Fruit fly (Drosophila melanogaster) whole organism, embryonic: ENCODE results near the gene CG3301.

Source experiments
- Abd-B ChIP-seq: fragments of 200-800 bp; sonication (Bioruptor generic); optimal IDR thresholded peaks from 2 replicates; lab custom pipeline; 2018; ENCODE audit warnings: missing biosample characterization, mild to moderate bottlenecking, missing genetic modification characterization, moderate library complexity
- Aef1 ChIP-seq: fragments of 200-800 bp; sonication (Bioruptor generic); IDR thresholded peaks from 3 replicates; pipeline ENCODE4 v1.3.6; 2022; ENCODE audit warnings: missing biosample characterization, missing genetic modification characterization
- Blimp-1 ChIP-seq: fragments of 200-800 bp; sonication (Bioruptor generic); optimal IDR thresholded peaks from 3 replicates; lab custom pipeline; 2018; ENCODE audit warnings: missing biosample characterization, missing genetic modification characterization, mild to moderate bottlenecking, moderate library complexity, missing genetic modification reagents
- CG11247 ChIP-seq: fragments of 200-800 bp; sonication (Bioruptor generic); IDR thresholded peaks from 2 replicates; pipeline ENCODE4 v1.3.6; 2022; ENCODE audit warnings: missing biosample characterization, missing genetic modification characterization
- CG12299 ChIP-seq: fragments of 200-800 bp; sonication (Bioruptor generic); optimal IDR thresholded peaks from 2 replicates; lab custom pipeline; 2018; ENCODE audit warnings: missing biosample characterization, mild to moderate bottlenecking, missing genetic modification characterization
- CG1233 ChIP-seq: fragments of 200-800 bp; sonication (Bioruptor generic); optimal IDR thresholded peaks from 4 replicates; lab custom pipeline; 2018; ENCODE audit warnings: missing biosample characterization, mild to moderate bottlenecking, missing genetic modification characterization
- CG13296 ChIP-seq: fragments of 200-800 bp; sonication (Bioruptor generic); optimal IDR thresholded peaks from 3 replicates; lab custom pipeline; 2018; ENCODE audit warnings: missing biosample characterization, mild to moderate bottlenecking, missing genetic modification characterization
- CG15011 ChIP-seq: fragments of 200-800 bp; sonication (Bioruptor generic); optimal IDR thresholded peaks from 3 replicates; lab custom pipeline; 2018; ENCODE audit warnings: missing biosample characterization, mild to moderate bottlenecking, missing genetic modification characterization
- CG17802 ChIP-seq: fragments of 200-800 bp; sonication (Bioruptor generic); optimal IDR thresholded peaks from 2 replicates; lab custom pipeline; 2018; ENCODE audit warnings: missing biosample characterization, mild to moderate bottlenecking, missing genetic modification characterization, moderate library complexity
- CG2712 ChIP-seq: fragments of 200-800 bp; optimal IDR thresholded peaks from 3 replicates; lab custom pipeline; 2019; ENCODE audit warnings: missing biosample characterization, mild to moderate bottlenecking, missing genetic modification characterization, moderate library complexity
- CG31388 ChIP-seq: fragments of 200-800 bp; sonication (Bioruptor generic); optimal IDR thresholded peaks from 2 replicates; lab custom pipeline; 2016; ENCODE audit warnings: missing biosample characterization, missing genetic modification characterization
- CG3163 ChIP-seq: fragments of 200-800 bp; sonication (Bioruptor generic); optimal IDR thresholded peaks from 3 replicates; lab custom pipeline; 2016; ENCODE audit warnings: missing biosample characterization, missing genetic modification characterization
- CG33213 ChIP-seq: fragments of 200-800 bp; sonication (Bioruptor generic); optimal IDR thresholded peaks from 3 replicates; lab custom pipeline; 2016; ENCODE audit warnings: missing biosample characterization, missing genetic modification characterization
- CG4854 ChIP-seq: fragments of 200-800 bp; sonication (Bioruptor generic); optimal IDR thresholded peaks from 2 replicates; lab custom pipeline; 2016; ENCODE audit warnings: missing biosample characterization, missing genetic modification characterization, inconsistent platforms
- CG5953 ChIP-seq: fragments of 200-800 bp; sonication (Bioruptor generic); IDR thresholded peaks from 2 replicates; pipeline ENCODE4 v1.3.6; 2022; ENCODE audit warnings: missing biosample characterization, missing genetic modification characterization
- CG6689 ChIP-seq: fragments of 200-800 bp; sonication (Bioruptor generic); IDR thresholded peaks from 2 replicates; pipeline ENCODE4 v1.3.6; 2022; ENCODE audit warnings: missing biosample characterization, missing genetic modification characterization
- CG6791 ChIP-seq: fragments of 200-800 bp; sonication (Bioruptor generic); IDR thresholded peaks from 3 replicates; pipeline ENCODE4 v1.3.6; 2022; ENCODE audit warnings: missing biosample characterization, missing genetic modification characterization; ENCODE audit not compliant: partially characterized antibody
- CG7987 ChIP-seq: fragments of 200-800 bp; sonication (Bioruptor generic); optimal IDR thresholded peaks from 2 replicates; lab custom pipeline; 2018; ENCODE audit warnings: missing biosample characterization, mild to moderate bottlenecking, missing genetic modification characterization, moderate library complexity
- CG8281 ChIP-seq: fragments of 200-800 bp; sonication (Bioruptor generic); optimal IDR thresholded peaks from 2 replicates; lab custom pipeline; 2018; ENCODE audit warnings: missing biosample characterization, mild to moderate bottlenecking, missing genetic modification characterization, moderate library complexity
- CG8765 ChIP-seq: fragments of 200-800 bp; sonication (Bioruptor generic); IDR thresholded peaks from 2 replicates; pipeline ENCODE4 v1.3.6; 2022; ENCODE audit warnings: missing biosample characterization, missing genetic modification characterization
- CG9727 ChIP-seq: fragments of 200-800 bp; sonication (Bioruptor generic); optimal IDR thresholded peaks from 3 replicates; lab custom pipeline; 2017; ENCODE audit warnings: missing biosample characterization, mild to moderate bottlenecking, missing genetic modification characterization
- Camta ChIP-seq: fragments of 200-800 bp; sonication (Bioruptor generic); optimal IDR thresholded peaks from 2 replicates; lab custom pipeline; 2016; ENCODE audit warnings: missing biosample characterization, missing genetic modification characterization
- Dfd ChIP-seq, 2 experiments: fragments of >200 bp; optimal IDR thresholded peaks; 2 replicates each; lab custom pipeline; 2017; ENCODE audit warnings: missing biosample characterization in 2 of 2, missing genetic modification characterization in 2 of 2
- ERR ChIP-seq: fragments of 200-800 bp; sonication (Bioruptor generic); optimal IDR thresholded peaks from 2 replicates; lab custom pipeline; 2016; ENCODE audit warnings: missing biosample characterization, missing genetic modification characterization
- GATAe ChIP-seq: fragments of 200-800 bp; sonication (Bioruptor generic); conservative IDR thresholded peaks from 2 replicates; pipeline ENCODE4 v1.3.6; 2022; ENCODE audit warnings: missing biosample characterization, missing genetic modification characterization
- HHEX ChIP-seq: fragments of 200-800 bp; sonication (Bioruptor generic); optimal IDR thresholded peaks from 3 replicates; lab custom pipeline; 2017; ENCODE audit warnings: missing biosample characterization, mild to moderate bottlenecking, missing genetic modification characterization, missing genetic modification reagents
- Hr39 ChIP-seq: fragments of >200 bp; optimal IDR thresholded peaks from 2 replicates; lab custom pipeline; 2017
- Nf-YC ChIP-seq: fragments of 200-800 bp; optimal IDR thresholded peaks from 3 replicates; lab custom pipeline; 2019; ENCODE audit warnings: missing biosample characterization, mild to moderate bottlenecking, missing genetic modification characterization, moderate library complexity
- NfI ChIP-seq: fragments of 200-800 bp; sonication (Bioruptor generic); optimal IDR thresholded peaks from 3 replicates; lab custom pipeline; 2018; ENCODE audit warnings: missing biosample characterization, mild to moderate bottlenecking, missing genetic modification characterization, moderate library complexity
- Xrp1 ChIP-seq: fragments of 200-800 bp; sonication (Bioruptor generic); IDR thresholded peaks from 2 replicates; pipeline ENCODE4 v1.3.6; 2022; ENCODE audit warnings: missing biosample characterization, missing genetic modification characterization
- abd-A ChIP-seq: fragments of 200-800 bp; sonication (Bioruptor generic); optimal IDR thresholded peaks from 3 replicates; lab custom pipeline; 2019; ENCODE audit warnings: missing biosample characterization, mild to moderate bottlenecking, missing genetic modification characterization, moderate library complexity
- amos ChIP-seq: fragments of 200-800 bp; sonication (Bioruptor generic); IDR thresholded peaks from 2 replicates; pipeline ENCODE4 v1.3.6; 2022; ENCODE audit warnings: missing biosample characterization, missing genetic modification characterization; ENCODE audit not compliant: partially characterized antibody
- ato ChIP-seq: fragments of 200-800 bp; sonication (Bioruptor generic); IDR thresholded peaks from 2 replicates; pipeline ENCODE4 v1.3.6; 2022; ENCODE audit warnings: missing biosample characterization, missing genetic modification characterization; ENCODE audit not compliant: partially characterized antibody
- da ChIP-seq: fragments of 200-800 bp; sonication (Bioruptor generic); optimal IDR thresholded peaks from 2 replicates; lab custom pipeline; 2016; ENCODE audit warnings: missing biosample characterization, missing genetic modification characterization
- dati ChIP-seq: fragments of 200-800 bp; sonication (Bioruptor generic); IDR thresholded peaks from 2 replicates; pipeline ENCODE4 v1.3.6; 2022; ENCODE audit warnings: missing biosample characterization, missing genetic modification characterization
- dmrt11E ChIP-seq: fragments of 200-800 bp; sonication (Bioruptor generic); optimal IDR thresholded peaks from 3 replicates; lab custom pipeline; 2018; ENCODE audit warnings: missing biosample characterization, mild to moderate bottlenecking, missing genetic modification characterization, moderate library complexity
- ems ChIP-seq: fragments of 200-800 bp; sonication (Bioruptor generic); optimal IDR thresholded peaks from 3 replicates; lab custom pipeline; 2016; ENCODE audit warnings: missing biosample characterization, missing genetic modification characterization
- eve ChIP-seq, 2 experiments: fragments of >200 bp; optimal IDR thresholded peaks; 2 replicates each; lab custom pipeline; 2017; ENCODE audit warnings: missing biosample characterization in 2 of 2, missing genetic modification characterization in 2 of 2
- exex ChIP-seq: fragments of 200-800 bp; sonication (Bioruptor generic); optimal IDR thresholded peaks from 4 replicates; lab custom pipeline; 2018; ENCODE audit warnings: missing biosample characterization, mild to moderate bottlenecking, missing genetic modification characterization, moderate library complexity
- hbn ChIP-seq: fragments of 200-800 bp; sonication (Bioruptor generic); IDR thresholded peaks from 2 replicates; pipeline ENCODE4 v1.3.6; 2022; ENCODE audit warnings: missing biosample characterization, missing genetic modification characterization; ENCODE audit not compliant: partially characterized antibody
- ken ChIP-seq: fragments of 200-800 bp; sonication (Bioruptor generic); IDR thresholded peaks from 3 replicates; pipeline ENCODE4 v1.3.6; 2022; ENCODE audit warnings: missing biosample characterization, missing genetic modification characterization
- knrl ChIP-seq: fragments of 200-800 bp; sonication (Bioruptor generic); IDR thresholded peaks from 3 replicates; pipeline ENCODE4 v1.3.6; 2022; ENCODE audit warnings: missing biosample characterization, missing genetic modification characterization; ENCODE audit not compliant: partially characterized antibody
- lov ChIP-seq, 2 experiments: fragments of 200-800 bp in 1 of 2; fragments of >200 bp in 1 of 2; sonication (Bioruptor generic) in 1 of 2; IDR thresholded peaks in 1 of 2; optimal IDR thresholded peaks in 1 of 2; 2 replicates in 1 of 2; 3 replicates in 1 of 2; pipeline versions ENCODE4 v1.3.6 to Lab custom; 2017 to 2022; ENCODE audit warnings: missing biosample characterization in 1 of 2, missing genetic modification characterization in 1 of 2
- luna ChIP-seq: fragments of 200-800 bp; sonication (Bioruptor generic); optimal IDR thresholded peaks from 2 replicates; lab custom pipeline; 2016; ENCODE audit warnings: missing biosample characterization, missing genetic modification characterization
- maf-S ChIP-seq: fragments of 200-800 bp; sonication (Bioruptor generic); optimal IDR thresholded peaks from 2 replicates; lab custom pipeline; 2016; ENCODE audit warnings: missing biosample characterization, missing genetic modification characterization
- sens ChIP-seq: fragments of 200-800 bp; sonication (Bioruptor generic); peaks from one replicate; lab custom pipeline; 2016; ENCODE audit warnings: missing biosample characterization, missing genetic modification characterization
- sens-2 ChIP-seq: fragments of 200-800 bp; sonication (Bioruptor generic); IDR thresholded peaks from 2 replicates; pipeline ENCODE4 v1.3.6; 2022; ENCODE audit warnings: missing biosample characterization, missing genetic modification characterization
- usp ChIP-seq: fragments of >200 bp; optimal IDR thresholded peaks from 2 replicates; lab custom pipeline; 2017; ENCODE audit warnings: missing biosample characterization, missing genetic modification characterization
- z ChIP-seq: fragments of 200-800 bp; sonication (Bioruptor generic); IDR thresholded peaks from 3 replicates; pipeline ENCODE4 v1.3.6; 2022; ENCODE audit warnings: missing biosample characterization, missing genetic modification characterization
- zen ChIP-seq: fragments of 200-800 bp; sonication (Bioruptor generic); optimal IDR thresholded peaks from 3 replicates; lab custom pipeline; 2018; ENCODE audit warnings: missing biosample characterization, mild to moderate bottlenecking, missing genetic modification characterization, moderate library complexity
- zf30C ChIP-seq: fragments of 200-800 bp; sonication (Bioruptor generic); optimal IDR thresholded peaks from 3 replicates; lab custom pipeline; 2018; ENCODE audit warnings: missing biosample characterization, mild to moderate bottlenecking, missing genetic modification characterization

Gene CG3301

dm6 chr3R:21263177-21263576 is 12.9 kb downstream of the CG3301 start (continued):
- TF ChIP-seq CG4854 (GFP tag; lab: Kevin White, UChicago) (no peak), HHEX (GFP tag; lab: Kevin White, UChicago) (peak; percentile 57), eve (GFP tag; optimal IDR thresholded peaks at IDR 0.05; lab: Kevin White, UChicago) (no peak), CG2712 (tag; lab: Kevin White, UChicago) (peak; percentile 4), Hr39 (lab: Kevin White, UChicago) (no peak), CG9727 (GFP tag; lab: Kevin White, UChicago) (peak; percentile 44), da (no peak), Aef1 (no peak), CG1233 (GFP tag; lab: Kevin White, UChicago) (peak; percentile 42), CG17802 (peak; percentile 5), abd-A (no peak), amos (no peak), maf-S (GFP tag; lab: Kevin White, UChicago) (no peak), ERR (GFP tag; lab: Kevin White, UChicago) (no peak), CG11247 (peak; percentile 47), ems (no peak), luna (no peak), exex (tag; lab: Kevin White, UChicago) (no peak), lov (optimal IDR thresholded peaks at IDR 0.05; lab: Kevin White, UChicago) (no peak), lov (GFP tag; IDR thresholded peaks at IDR 0.05; lab: Robert Waterston, UW) (peak; percentile 56; the same call in 2 of the 3 replicates), CG3163 (GFP tag; lab: Kevin White, UChicago) (no peak), hbn (GFP tag; lab: Robert Waterston, UW) (no peak), knrl (GFP tag; lab: Robert Waterston, UW) (no peak), zf30C (GFP tag; lab: Kevin White, UChicago) (no peak), CG7987 (GFP tag; lab: Kevin White, UChicago) (peak; percentile 48), dmrt11E (tag; lab: Kevin White, UChicago) (peak; percentile 9), sens-2 (GFP tag; lab: Robert Waterston, UW) (0 out of 2 replicates have a peak, but pooled peaks have one; percentile 34), CG33213 (GFP tag; lab: Kevin White, UChicago) (no peak), CG13296 (peak; percentile 7), CG8281 (tag; lab: Kevin White, UChicago) (no peak), zen (peak; percentile 27), CG8765 (GFP tag; lab: Robert Waterston, UW) (no peak), Nf-YC (no peak), CG6791 (GFP tag; lab: Robert Waterston, UW) (no peak), sens (GFP tag; lab: Kevin White, UChicago) (peak; percentile 78), Dfd (GFP tag; optimal IDR thresholded peaks at IDR 0.05; lab: Kevin White, UChicago) (no peak), z (no peak), dati (GFP tag; lab: Robert Waterston, UW) (no peak), usp (no peak), Abd-B (GFP tag; lab: Kevin White, UChicago) (no peak), GATAe (GFP tag; lab: Robert Waterston, UW) (no peak), ken (GFP tag; lab: Robert Waterston, UW) (0 out of 3 replicates have a peak, but pooled peaks have one; percentile 44), CG31388 (GFP tag; lab: Kevin White, UChicago) (no peak), Xrp1 (GFP tag; lab: Robert Waterston, UW) (no peak), Camta (GFP tag; lab: Kevin White, UChicago) (peak; percentile 14), CG15011 (GFP tag; lab: Kevin White, UChicago) (peak; percentile 3), CG6689 (0 out of 2 replicates have a peak, but pooled peaks have one; percentile 18), Blimp-1 (peak; percentile 26), ato (GFP tag; lab: Robert Waterston, UW) (no peak), CG12299 (tag; lab: Kevin White, UChicago) (no peak), NfI (GFP tag; lab: Kevin White, UChicago) (peak; percentile 61), CG5953 (GFP tag; lab: Robert Waterston, UW) (peak; percentile 19; the same call in 1 of the 2 replicates)
